Fruit fly (Drosophila melanogaster) whole organism: ENCODE data around the gene isoQC.

Source experiments
- CG8478 ChIP-seq: fragments of >200 bp; optimal IDR thresholded peaks from 2 replicates; lab custom pipeline; 2018; ENCODE audit warnings: inconsistent platforms
- Dll ChIP-seq: fragments of >200 bp; optimal IDR thresholded peaks from 2 replicates; lab custom pipeline; 2017
- EcR ChIP-seq, 2 experiments: fragments of >200 bp; optimal IDR thresholded peaks; 2 replicates each; lab custom pipeline; 2017; ENCODE audit warnings: missing biosample characterization in 2 of 2, missing genetic modification characterization in 2 of 2, missing genetic modification reagents in 2 of 2
- pan ChIP-seq: fragments of >200 bp; optimal IDR thresholded peaks from 2 replicates; lab custom pipeline; 2017
- psq ChIP-seq: fragments of >200 bp; optimal IDR thresholded peaks from 2 replicates; lab custom pipeline; 2017
- usp ChIP-seq: fragments of >200 bp; optimal IDR thresholded peaks from 2 replicates; lab custom pipeline; 2017; ENCODE audit warnings: missing biosample characterization, missing genetic modification characterization, mixed read lengths

dm6 chr3L:20470991-20471498, 3.2 kb upstream of the isoQC start:
- TF ChIP-seq CG8478 (lab: Kevin White, UChicago) = no peak
- no peak for TF ChIP-seq usp (GFP tag; lab: Kevin White, UChicago)
- no peak for TF ChIP-seq Dll (lab: Kevin White, UChicago)
- no peak for TF ChIP-seq EcR (GFP tag; optimal IDR thresholded peaks at IDR 0.05; lab: Kevin White, UChicago)
- TF ChIP-seq psq (lab: Kevin White, UChicago) = no peak
- no peak for TF ChIP-seq pan (lab: Kevin White, UChicago)
